Fruit fly (Drosophila melanogaster): ENCODE measurements around the gene Sh.

Sh gene

DNA sequence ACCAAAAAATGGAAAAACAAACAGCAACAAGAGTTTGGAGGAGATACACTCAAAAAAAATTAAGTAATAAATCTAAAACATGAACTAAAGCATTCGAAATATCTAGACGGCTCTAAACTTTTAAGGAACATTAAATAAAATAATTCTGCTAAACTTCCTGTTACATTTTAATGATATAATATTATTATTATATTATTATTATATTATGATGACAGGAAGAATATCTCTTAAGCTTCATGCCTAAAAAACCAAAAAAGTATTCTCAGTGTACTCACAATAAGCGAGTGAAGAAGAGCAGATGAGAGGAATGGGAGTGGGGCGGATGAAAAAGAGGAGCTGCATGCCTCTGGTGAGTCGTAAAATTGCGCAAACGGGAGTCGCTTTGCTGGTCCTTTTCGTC lies 4.9 kb downstream of the Sh start (continued):
- TF ChIP-seq nmo (GFP tag; optimal IDR thresholded peaks at IDR 0.05) (no peak), bbx (GFP tag; IDR thresholded peaks at IDR 0.05; ENCODE audit: partially characterized antibody) (no peak), CG30431 (GFP tag; optimal IDR thresholded peaks at IDR 0.05) (no peak), Fer1 (GFP tag; optimal IDR thresholded peaks at IDR 0.05) (peak; percentile 24), D (optimal IDR thresholded peaks at IDR 0.05) (no peak), D (GFP tag; optimal IDR thresholded peaks at IDR 0.05) (no peak), CG10321 (GFP tag; IDR thresholded peaks at IDR 0.05) (no peak), caup (GFP tag; optimal IDR thresholded peaks at IDR 0.05; ENCODE audit: severe bottlenecking) (peak; percentile 9), CG2712 (tag; optimal IDR thresholded peaks at IDR 0.05) (peak; percentile 8), CG13424 (tag; optimal IDR thresholded peaks at IDR 0.05) (peak; percentile 26), row (GFP tag; IDR thresholded peaks at IDR 0.05) (0 out of 3 replicates have a peak, but pooled peaks have one; percentile 23), hbn (GFP tag; IDR thresholded peaks at IDR 0.05; ENCODE audit: partially characterized antibody) (no peak), zfh2 (GFP tag; optimal IDR thresholded peaks at IDR 0.05) (no peak), CG10147 (GFP tag; optimal IDR thresholded peaks at IDR 0.05) (peak; percentile 2), Usf (GFP tag; optimal IDR thresholded peaks at IDR 0.05) (no peak), CG17385 (GFP tag; optimal IDR thresholded peaks at IDR 0.05) (no peak), BEAF-32 (GFP tag; optimal IDR thresholded peaks at IDR 0.05) (no peak), kah (GFP tag; optimal IDR thresholded peaks at IDR 0.05) (no peak), CG15073 (GFP tag; optimal IDR thresholded peaks at IDR 0.05) (no peak), Eip74EF (GFP tag; optimal IDR thresholded peaks at IDR 0.05) (no peak), CG15696 (tag; optimal IDR thresholded peaks at IDR 0.05) (no peak), Gsc (GFP tag; IDR thresholded peaks at IDR 0.05) (no peak), lab (GFP tag; optimal IDR thresholded peaks at IDR 0.05) (peak; percentile 44), Vsx1 (GFP tag; optimal IDR thresholded peaks at IDR 0.05) (no peak), CG13296 (GFP tag; optimal IDR thresholded peaks at IDR 0.05) (peak; percentile 20), Dp (GFP tag; optimal IDR thresholded peaks at IDR 0.05) (no peak), dmrt11E (tag; optimal IDR thresholded peaks at IDR 0.05) (no peak), CG7839 (tag; optimal IDR thresholded peaks at IDR 0.05) (peak; percentile 38), sim (GFP tag; IDR thresholded peaks at IDR 0.05) (no peak), pum (GFP tag; optimal IDR thresholded peaks at IDR 0.05) (no peak), dmrt99B (tag; optimal IDR thresholded peaks at IDR 0.05) (peak; percentile 38), Abd-B (GFP tag; optimal IDR thresholded peaks at IDR 0.05) (no peak), CG1024 (GFP tag; IDR thresholded peaks at IDR 0.05) (no peak), CG17361 (GFP tag; IDR thresholded peaks at IDR 0.05) (0 out of 3 replicates have a peak, but pooled peaks have one; percentile 11), CG12659 (GFP tag; optimal IDR thresholded peaks at IDR 0.05) (peak; percentile 5), Hand (GFP tag; optimal IDR thresholded peaks at IDR 0.05) (peak; percentile 39), tna (GFP tag; IDR thresholded peaks at IDR 0.05; ENCODE audit: partially characterized antibody) (no peak), aop (GFP tag; IDR thresholded peaks at IDR 0.05) (no peak), CG31365 (tag; optimal IDR thresholded peaks at IDR 0.05) (no peak), jigr1 (GFP tag; IDR thresholded peaks at IDR 0.05) (no peak), CG2120 (GFP tag; optimal IDR thresholded peaks at IDR 0.05) (peak; percentile 30), CG2678 (tag; optimal IDR thresholded peaks at IDR 0.05) (peak; percentile 66), Dip3 (GFP tag; optimal IDR thresholded peaks at IDR 0.05) (no peak), Hmr (GFP tag; optimal IDR thresholded peaks at IDR 0.05) (peak; percentile 22), CG10209 (GFP tag; optimal IDR thresholded peaks at IDR 0.05) (no peak), Jarid2 (GFP tag; optimal IDR thresholded peaks at IDR 0.05) (no peak), CG7556 (GFP tag; optimal IDR thresholded peaks at IDR 0.05) (peak; percentile 43), CG11085 (GFP tag; IDR thresholded peaks at IDR 0.05) (no peak), fd3F (GFP tag; optimal IDR thresholded peaks at IDR 0.05) (no peak), phol (tag; optimal IDR thresholded peaks at IDR 0.05) (peak; percentile 11)

Data from whole organism, embryonic.